Worm (Caenorhabditis elegans): ENCODE results near the gene fkh-4.

DNA sequence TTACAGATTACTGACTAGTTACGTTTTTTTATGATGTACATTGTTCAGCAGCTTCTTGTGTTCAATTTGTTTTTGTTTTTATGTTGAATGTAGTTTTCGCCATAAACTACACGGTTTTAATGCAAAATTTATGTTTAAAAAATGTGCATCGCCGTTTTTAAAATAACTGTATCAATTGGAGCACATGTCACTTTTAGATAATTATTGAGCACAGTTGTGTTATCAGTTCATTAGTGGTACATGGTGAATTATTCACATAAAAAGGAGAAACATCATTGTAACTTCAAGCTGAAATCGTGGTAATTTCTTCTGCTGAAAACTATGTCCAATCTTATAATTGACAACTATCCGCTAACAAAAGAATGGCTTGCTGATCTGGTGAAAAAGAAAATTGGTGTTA, 16.3 kb downstream of the fkh-4 start:
- TF ChIP-seq ceh-82 (tag; optimal IDR thresholded peaks at IDR 0.05) (no peak), nhr-28 (tag; optimal IDR thresholded peaks at IDR 0.05) (no peak), tbx-2 (tag; optimal IDR thresholded peaks at IDR 0.05) (no peak)
